Worm (Caenorhabditis elegans): ENCODE data around the gene T05B4.8.

T05B4.8 gene

DNA sequence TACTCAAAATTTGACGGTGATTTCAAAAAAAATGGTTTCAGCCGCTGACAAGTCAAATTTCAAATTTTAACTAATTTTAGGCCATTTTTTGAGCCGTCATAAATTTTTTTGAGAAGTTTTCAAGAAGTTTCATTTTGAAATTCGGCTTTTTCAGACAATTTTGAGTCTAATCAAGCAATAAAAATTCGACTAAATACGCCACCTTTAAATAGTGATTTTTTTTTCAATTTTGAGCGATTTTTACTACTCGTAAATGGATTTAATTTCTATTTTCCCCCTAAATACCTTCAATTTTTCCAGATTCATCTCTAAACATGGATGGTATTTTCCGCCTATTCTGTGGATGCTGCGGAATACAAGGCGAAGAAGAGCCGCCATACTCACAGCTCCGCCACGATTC lies 28.2 kb upstream of the T05B4.8 start, which contains the start of gene Y45G5AL.1:
Y45G5AL.1 (plus strand) TSS at position 301 of the 400 bp plus-strand sequence.
- TF ChIP-seq nhr-2 (tag; optimal IDR thresholded peaks at IDR 0.05) (no peak), unc-120 (tag; optimal IDR thresholded peaks at IDR 0.05; ENCODE audit: poor library complexity, severe bottlenecking) (no peak), mab-5 (tag; optimal IDR thresholded peaks at IDR 0.05) (no peak), nhr-12 (tag; optimal IDR thresholded peaks at IDR 0.05) (no peak), ces-1 (GFP tag; optimal IDR thresholded peaks at IDR 0.05) (no peak), M03D4.4 (tag; optimal IDR thresholded peaks at IDR 0.05) (no peak), lsy-2 (tag; optimal IDR thresholded peaks at IDR 0.05) (no peak), nhr-28 (tag; optimal IDR thresholded peaks at IDR 0.05) (no peak), tbx-8 (GFP tag; optimal IDR thresholded peaks at IDR 0.05) (no peak), lin-32 (GFP tag; optimal IDR thresholded peaks at IDR 0.05) (no peak), mep-1 (tag; optimal IDR thresholded peaks at IDR 0.05) (no peak), snpc-4 (tag; optimal IDR thresholded peaks at IDR 0.05) (no peak), ceh-83 (GFP tag; optimal IDR thresholded peaks at IDR 0.05) (no peak), lin-13 (tag; optimal IDR thresholded peaks at IDR 0.05) (no peak), drap-1 (GFP tag; optimal IDR thresholded peaks at IDR 0.05) (no peak), elt-3 (tag; optimal IDR thresholded peaks at IDR 0.05) (no peak), mls-2 (tag; optimal IDR thresholded peaks at IDR 0.05) (no peak), hlh-1 (tag; optimal IDR thresholded peaks at IDR 0.05) (no peak), ceh-39 (tag; optimal IDR thresholded peaks at IDR 0.05) (no peak)

DNA sequence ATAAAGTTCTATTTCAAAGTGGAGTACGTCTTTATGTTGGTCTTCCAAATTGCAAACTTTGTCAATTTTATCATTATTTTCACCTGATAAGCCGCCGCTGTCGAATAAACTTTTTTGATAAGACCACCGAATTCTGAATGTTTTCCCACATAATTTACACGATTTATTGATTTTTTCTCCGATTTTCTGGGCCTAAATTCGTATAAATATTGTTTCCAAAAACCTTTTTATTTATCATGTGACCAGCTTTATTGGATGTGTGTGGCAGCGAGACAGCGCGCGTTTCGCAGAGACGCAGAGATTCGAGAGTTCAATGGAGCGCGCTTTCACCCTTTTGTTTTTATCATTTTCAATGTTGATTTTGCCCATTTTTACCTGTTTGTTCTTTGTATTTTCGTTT lies 27.1 kb upstream of the T05B4.8 start:
- TF ChIP-seq zip-8 (tag; optimal IDR thresholded peaks at IDR 0.05), result no peak
- TF ChIP-seq nhr-237 (tag; optimal IDR thresholded peaks at IDR 0.05), result peak; percentile 9
- peak; percentile 32 for TF ChIP-seq ceh-39 (tag; optimal IDR thresholded peaks at IDR 0.05)
- TF ChIP-seq bed-3 (GFP tag; optimal IDR thresholded peaks at IDR 0.05), result peak; percentile 32
- no peak for TF ChIP-seq ztf-11 (tag; optimal IDR thresholded peaks at IDR 0.05)
- no peak for TF ChIP-seq unc-62 (GFP tag; optimal IDR thresholded peaks at IDR 0.05)
- TF ChIP-seq ces-1 (GFP tag; optimal IDR thresholded peaks at IDR 0.05), result peak; percentile 70
- peak; percentile 35 for TF ChIP-seq lsy-2 (tag; optimal IDR thresholded peaks at IDR 0.05)
- TF ChIP-seq mep-1 (tag; optimal IDR thresholded peaks at IDR 0.05), result peak; percentile 39

DNA sequence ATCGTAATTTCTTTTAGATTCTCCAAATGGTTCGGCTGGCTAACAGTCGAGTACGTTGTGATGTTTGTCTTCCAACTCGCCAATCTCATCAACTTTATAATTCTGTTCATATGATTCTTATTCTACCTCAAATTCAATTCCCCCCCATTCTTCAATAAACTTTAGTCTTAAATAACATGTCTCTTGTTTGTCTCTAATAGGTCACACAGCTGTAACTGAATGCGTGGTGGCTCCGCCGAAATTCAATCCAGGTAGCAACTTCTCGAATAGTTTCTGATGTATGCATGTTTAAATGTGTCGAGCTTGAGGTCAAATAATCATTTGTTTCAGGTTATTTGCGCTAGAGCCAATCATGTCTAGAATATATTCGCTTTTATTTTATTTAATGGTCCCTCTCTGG lies 22.7 kb upstream of the T05B4.8 start, which contains the start of gene lgc-29:
lgc-29 (plus strand) TSS at position 301 of the 400 bp plus-strand sequence.
- no peak for TF ChIP-seq unc-39 (tag; optimal IDR thresholded peaks at IDR 0.05)
- TF ChIP-seq cnd-1 (tag; optimal IDR thresholded peaks at IDR 0.05), result no peak
- no peak for TF ChIP-seq elt-3 (tag; optimal IDR thresholded peaks at IDR 0.05)
- no peak for TF ChIP-seq nhr-2 (tag; optimal IDR thresholded peaks at IDR 0.05)

DNA sequence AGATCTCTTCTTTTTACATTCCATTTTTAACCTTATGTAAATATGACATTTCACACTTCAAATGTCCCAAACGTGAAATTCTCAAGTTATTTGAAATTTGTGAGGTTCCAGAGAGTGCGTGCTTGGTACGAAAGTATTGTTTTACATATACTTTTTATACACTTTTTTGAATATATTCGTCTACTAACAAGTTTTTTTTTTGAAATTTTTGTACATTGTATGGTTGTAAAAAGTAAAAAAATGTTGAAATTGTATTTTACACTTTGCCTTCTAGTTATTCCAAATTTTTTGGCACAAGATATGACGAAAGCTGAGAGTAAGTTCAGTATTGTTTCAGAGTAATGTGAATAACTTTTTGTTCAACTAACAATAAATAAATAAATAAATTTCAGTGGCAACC lies 18.8 kb upstream of the T05B4.8 start, which contains the start of gene lgc-1:
lgc-1 (plus strand) TSS at position 301 of the 400 bp plus-strand sequence.
- TF ChIP-seq pha-4 (tag; optimal IDR thresholded peaks at IDR 0.05) (no peak), nhr-12 (tag; optimal IDR thresholded peaks at IDR 0.05) (no peak)

DNA sequence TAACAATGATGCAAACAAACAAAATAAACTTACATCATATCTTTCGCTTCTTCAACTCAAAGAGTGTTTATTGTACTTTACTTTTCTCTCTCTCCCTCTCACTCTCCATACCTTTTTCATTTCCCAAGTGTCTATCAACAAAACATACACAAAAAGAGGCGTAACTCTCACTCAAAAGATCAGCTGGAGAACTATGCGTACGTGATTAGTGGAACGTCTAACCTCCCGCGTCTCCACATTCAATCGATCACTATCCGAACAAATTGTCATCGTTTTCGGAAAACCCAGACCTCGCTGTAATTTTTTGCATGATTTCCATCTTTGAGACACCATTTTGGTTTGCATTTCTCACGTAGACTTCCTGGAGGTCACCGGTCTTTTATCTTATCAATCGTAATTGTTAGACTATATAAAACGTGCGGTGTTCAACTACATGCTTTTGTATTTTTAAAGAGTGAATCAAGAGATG lies 15.5 kb upstream of the T05B4.8 start, which contains the start of gene nhr-57:
nhr-57 (plus strand) TSS at position 419 of the 469 bp plus-strand sequence.
- no peak for TF ChIP-seq nhr-76 (tag; optimal IDR thresholded peaks at IDR 0.05)
- TF ChIP-seq lsy-2 (tag; optimal IDR thresholded peaks at IDR 0.05), result no peak
- TF ChIP-seq elt-3 (tag; optimal IDR thresholded peaks at IDR 0.05), result peak; percentile 87
- no peak for TF ChIP-seq pha-4 (tag; optimal IDR thresholded peaks at IDR 0.05)
- TF ChIP-seq M03D4.4 (tag; optimal IDR thresholded peaks at IDR 0.05), result no peak
- peak; percentile 41 for TF ChIP-seq unc-62 (GFP tag; optimal IDR thresholded peaks at IDR 0.05)
- TF ChIP-seq snpc-4 (tag; optimal IDR thresholded peaks at IDR 0.05), result no peak
- TF ChIP-seq ces-1 (GFP tag; optimal IDR thresholded peaks at IDR 0.05), result no peak
- TF ChIP-seq cnd-1 (tag; optimal IDR thresholded peaks at IDR 0.05), result no peak
- no peak for TF ChIP-seq drap-1 (GFP tag; optimal IDR thresholded peaks at IDR 0.05)
- no peak for TF ChIP-seq ceh-39 (tag; optimal IDR thresholded peaks at IDR 0.05)
- TF ChIP-seq lin-13 (tag; optimal IDR thresholded peaks at IDR 0.05), result no peak
- peak; percentile 31 for TF ChIP-seq nhr-237 (tag; optimal IDR thresholded peaks at IDR 0.05)
- TF ChIP-seq blmp-1 (tag; optimal IDR thresholded peaks at IDR 0.05), result no peak
- no peak for TF ChIP-seq elt-1 (tag; optimal IDR thresholded peaks at IDR 0.05; ENCODE audit: borderline replicate concordance, insufficient read depth)
- no peak for TF ChIP-seq tbx-8 (GFP tag; optimal IDR thresholded peaks at IDR 0.05)
- no peak for TF ChIP-seq mab-5 (tag; optimal IDR thresholded peaks at IDR 0.05)

DNA sequence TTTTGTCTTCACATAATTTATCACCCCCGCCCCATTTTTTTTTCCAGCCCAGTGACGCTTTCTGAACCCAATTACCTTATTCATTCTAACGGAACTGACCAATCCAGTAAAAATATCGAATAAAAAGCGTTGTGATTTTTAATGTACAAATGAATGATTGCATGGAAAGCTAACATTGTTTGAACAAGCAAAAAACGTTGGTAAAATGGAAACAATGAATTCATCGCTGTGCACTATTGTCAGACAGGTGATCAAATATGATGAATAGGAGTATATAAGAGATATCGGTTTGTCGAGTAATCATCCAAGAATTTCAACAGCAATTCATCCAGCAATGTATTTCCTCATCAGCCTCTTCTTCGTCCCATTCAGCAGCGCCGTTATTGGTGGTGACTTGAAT lies 13.6 kb upstream of the T05B4.8 start, which contains the start of gene phat-4:
phat-4 (plus strand) TSS at position 301 of the 400 bp plus-strand sequence.
- TF ChIP-seq sem-2 (GFP tag; optimal IDR thresholded peaks at IDR 0.05), result no peak
- no peak for TF ChIP-seq blmp-1 (tag; optimal IDR thresholded peaks at IDR 0.05)
- no peak for TF ChIP-seq tbx-8 (GFP tag; optimal IDR thresholded peaks at IDR 0.05)
- TF ChIP-seq nhr-76 (tag; optimal IDR thresholded peaks at IDR 0.05), result no peak
- TF ChIP-seq elt-1 (tag; optimal IDR thresholded peaks at IDR 0.05; ENCODE audit: borderline replicate concordance, insufficient read depth), result no peak
- TF ChIP-seq ceh-43 (GFP tag; optimal IDR thresholded peaks at IDR 0.05), result no peak
- no peak for TF ChIP-seq bed-3 (GFP tag; optimal IDR thresholded peaks at IDR 0.05)
- TF ChIP-seq nhr-2 (tag; optimal IDR thresholded peaks at IDR 0.05), result no peak
- no peak for TF ChIP-seq snpc-4 (tag; optimal IDR thresholded peaks at IDR 0.05)
- TF ChIP-seq elt-3 (tag; optimal IDR thresholded peaks at IDR 0.05), result no peak
- no peak for TF ChIP-seq nhr-28 (tag; optimal IDR thresholded peaks at IDR 0.05)
- TF ChIP-seq flh-1 (GFP tag; optimal IDR thresholded peaks at IDR 0.05), result no peak
- no peak for TF ChIP-seq nhr-12 (tag; optimal IDR thresholded peaks at IDR 0.05)
- TF ChIP-seq zip-8 (tag; optimal IDR thresholded peaks at IDR 0.05), result no peak
- TF ChIP-seq mab-5 (tag; optimal IDR thresholded peaks at IDR 0.05), result no peak
- TF ChIP-seq cnd-1 (tag; optimal IDR thresholded peaks at IDR 0.05), result no peak
- no peak for TF ChIP-seq lsy-2 (tag; optimal IDR thresholded peaks at IDR 0.05)
- TF ChIP-seq drap-1 (GFP tag; optimal IDR thresholded peaks at IDR 0.05), result no peak
- no peak for TF ChIP-seq ham-2 (GFP tag; optimal IDR thresholded peaks at IDR 0.05)
- no peak for TF ChIP-seq pha-4 (tag; optimal IDR thresholded peaks at IDR 0.05)
